Worm (Caenorhabditis elegans): ENCODE data around the gene F13B9.2.

- TF ChIP-seq ama-1 (optimal IDR thresholded peaks at IDR 0.05) (no peak), tbx-37 (GFP tag; conservative IDR thresholded peaks at IDR 0.05) (no peak), hnd-1 (tag; optimal IDR thresholded peaks at IDR 0.05) (no peak), F13C5.2 (tag; optimal IDR thresholded peaks at IDR 0.05) (no peak), flt-1 (GFP tag; IDR thresholded peaks at IDR 0.05) (no peak), sea-1 (GFP tag; conservative IDR thresholded peaks at IDR 0.05) (no peak)
Observed at ce11 chrX:8276984-8277383, 8.5 kb upstream of the F13B9.2 start.
